Fruit fly (Drosophila melanogaster) whole organism, embryonic: ENCODE results near the gene ec.
A peak's percentile ranks its signal among the peaks of the same experiment; 100 is the strongest.

Experiments used
- Abd-B ChIP-seq: fragments of 200-800 bp; sonication (Bioruptor generic); optimal IDR thresholded peaks from 2 replicates; lab custom pipeline; 2018; ENCODE audit warnings: missing biosample characterization, mild to moderate bottlenecking, missing genetic modification characterization, moderate library complexity
- Aef1 ChIP-seq: fragments of 200-800 bp; sonication (Bioruptor generic); IDR thresholded peaks from 3 replicates; pipeline ENCODE4 v1.3.6; 2022; ENCODE audit warnings: missing biosample characterization, missing genetic modification characterization
- Asciz ChIP-seq: fragments of 200-800 bp; sonication (Bioruptor generic); optimal IDR thresholded peaks from 2 replicates; lab custom pipeline; 2017; ENCODE audit warnings: missing biosample characterization, mild to moderate bottlenecking, missing genetic modification characterization, missing genetic modification reagents
- Bgb ChIP-seq: fragments of 200-800 bp; sonication (Bioruptor generic); IDR thresholded peaks from 2 replicates; pipeline ENCODE4 v1.3.6; 2022; ENCODE audit warnings: missing biosample characterization, missing genetic modification characterization; ENCODE audit not compliant: partially characterized antibody
- Bteb2 ChIP-seq: fragments of 200-800 bp; sonication (Bioruptor generic); optimal IDR thresholded peaks from 2 replicates; lab custom pipeline; 2016; ENCODE audit warnings: missing biosample characterization, missing genetic modification characterization
- C15 ChIP-seq: fragments of 200-800 bp; sonication (Bioruptor generic); IDR thresholded peaks from 3 replicates; pipeline ENCODE4 v1.3.6; 2022; ENCODE audit warnings: missing biosample characterization, missing genetic modification characterization
- CG10147 ChIP-seq: fragments of 200-800 bp; sonication (Bioruptor generic); optimal IDR thresholded peaks from 2 replicates; lab custom pipeline; 2019; ENCODE audit warnings: missing biosample characterization, mild to moderate bottlenecking, missing genetic modification characterization, moderate library complexity
- CG10543 ChIP-seq: fragments of 200-800 bp; sonication (Bioruptor generic); optimal IDR thresholded peaks from 3 replicates; lab custom pipeline; 2017; ENCODE audit warnings: missing biosample characterization, mild to moderate bottlenecking, missing genetic modification characterization, moderate library complexity
- CG11093 ChIP-seq: fragments of 200-800 bp; sonication (Bioruptor generic); IDR thresholded peaks from 3 replicates; pipeline ENCODE4 v1.3.6; 2022; ENCODE audit warnings: missing biosample characterization, missing genetic modification characterization
- CG14860 ChIP-seq: fragments of 200-800 bp; sonication (Bioruptor generic); IDR thresholded peaks from 3 replicates; pipeline ENCODE4 v1.3.6; 2022; ENCODE audit warnings: missing biosample characterization, missing genetic modification characterization; ENCODE audit not compliant: partially characterized antibody
- CG15269 ChIP-seq: fragments of 200-800 bp; sonication (Bioruptor generic); optimal IDR thresholded peaks from 2 replicates; lab custom pipeline; 2018; ENCODE audit warnings: missing biosample characterization, mild to moderate bottlenecking, missing genetic modification characterization, moderate library complexity
- CG17385 ChIP-seq: fragments of 200-800 bp; sonication (Bioruptor generic); optimal IDR thresholded peaks from 3 replicates; lab custom pipeline; 2018; ENCODE audit warnings: missing biosample characterization, mild to moderate bottlenecking, missing genetic modification characterization
- CG17829 ChIP-seq: fragments of 200-800 bp; optimal IDR thresholded peaks from 2 replicates; lab custom pipeline; 2019; ENCODE audit warnings: missing biosample characterization, mild to moderate bottlenecking, missing genetic modification characterization, moderate library complexity
- CG18619 ChIP-seq: fragments of 200-800 bp; sonication (Bioruptor generic); optimal IDR thresholded peaks from 3 replicates; lab custom pipeline; 2017; ENCODE audit warnings: missing biosample characterization, mild to moderate bottlenecking, missing genetic modification characterization
- CG2129 ChIP-seq: fragments of 200-800 bp; sonication (Bioruptor generic); IDR thresholded peaks from 2 replicates; pipeline ENCODE4 v1.3.6; 2022; ENCODE audit warnings: missing biosample characterization, missing genetic modification characterization; ENCODE audit not compliant: partially characterized antibody
- CG30020 ChIP-seq: fragments of 200-800 bp; optimal IDR thresholded peaks from 2 replicates; lab custom pipeline; 2019; ENCODE audit warnings: missing biosample characterization, mild to moderate bottlenecking, missing genetic modification characterization, moderate library complexity
- CG31224 ChIP-seq: fragments of 200-800 bp; sonication (Bioruptor generic); IDR thresholded peaks from 2 replicates; pipeline ENCODE4 v1.3.6; 2022; ENCODE audit warnings: missing biosample characterization, missing genetic modification characterization
- CG31365 ChIP-seq: fragments of 200-800 bp; sonication (Bioruptor generic); optimal IDR thresholded peaks from 2 replicates; lab custom pipeline; 2018; ENCODE audit warnings: missing biosample characterization, mild to moderate bottlenecking, missing genetic modification characterization
- CG33557 ChIP-seq: fragments of 200-800 bp; sonication (Bioruptor generic); optimal IDR thresholded peaks from 2 replicates; lab custom pipeline; 2019; ENCODE audit warnings: missing biosample characterization, mild to moderate bottlenecking, missing genetic modification characterization, moderate library complexity
- CG4424 ChIP-seq: fragments of 200-800 bp; sonication (Bioruptor generic); optimal IDR thresholded peaks from 3 replicates; lab custom pipeline; 2016; ENCODE audit warnings: missing biosample characterization, missing genetic modification characterization
- CG4854 ChIP-seq: fragments of 200-800 bp; sonication (Bioruptor generic); optimal IDR thresholded peaks from 2 replicates; lab custom pipeline; 2016; ENCODE audit warnings: missing biosample characterization, missing genetic modification characterization, inconsistent platforms
- CG5245 ChIP-seq: fragments of 200-800 bp; sonication (Bioruptor generic); optimal IDR thresholded peaks from 3 replicates; lab custom pipeline; 2016; ENCODE audit warnings: missing biosample characterization, missing genetic modification characterization
- CG6854 ChIP-seq: fragments of 200-800 bp; sonication (Bioruptor generic); optimal IDR thresholded peaks from 3 replicates; lab custom pipeline; 2017; ENCODE audit warnings: missing biosample characterization, mild to moderate bottlenecking, missing genetic modification characterization
- CG8944 ChIP-seq: fragments of 200-800 bp; sonication (Bioruptor generic); optimal IDR thresholded peaks from 3 replicates; lab custom pipeline; 2016; ENCODE audit warnings: missing biosample characterization, missing genetic modification characterization
- Doc2 ChIP-seq: fragments of 200-800 bp; sonication (Bioruptor generic); IDR thresholded peaks from 2 replicates; pipeline ENCODE4 v1.3.6; 2022; ENCODE audit warnings: missing biosample characterization, missing genetic modification characterization
- HHEX ChIP-seq: fragments of 200-800 bp; sonication (Bioruptor generic); optimal IDR thresholded peaks from 3 replicates; lab custom pipeline; 2017; ENCODE audit warnings: missing biosample characterization, mild to moderate bottlenecking, missing genetic modification characterization, missing genetic modification reagents
- Hr3 ChIP-seq: fragments of 200-800 bp; sonication (Bioruptor generic); optimal IDR thresholded peaks from 3 replicates; lab custom pipeline; 2016; ENCODE audit warnings: missing biosample characterization, missing genetic modification characterization
- Lhr ChIP-seq: fragments of 200-800 bp; sonication (Bioruptor generic); optimal IDR thresholded peaks from 3 replicates; lab custom pipeline; 2017; ENCODE audit warnings: mild to moderate bottlenecking, missing biosample characterization, missing genetic modification reagents, missing genetic modification characterization
- Med ChIP-seq: fragments of 200-800 bp; sonication (Bioruptor generic); peaks from one replicate; lab custom pipeline; 2016; ENCODE audit warnings: missing biosample characterization, missing genetic modification characterization, mild to moderate bottlenecking, inconsistent platforms, moderate library complexity
- Mes4 ChIP-seq: fragments of 200-800 bp; sonication (Bioruptor generic); optimal IDR thresholded peaks from 2 replicates; lab custom pipeline; 2016; ENCODE audit warnings: missing biosample characterization, missing genetic modification characterization
- Nf-YA ChIP-seq: fragments of 200-800 bp; sonication (Bioruptor generic); IDR thresholded peaks from 2 replicates; pipeline ENCODE4 v1.3.6; 2022; ENCODE audit warnings: missing biosample characterization, missing genetic modification characterization
- Nf-YC ChIP-seq: fragments of 200-800 bp; optimal IDR thresholded peaks from 3 replicates; lab custom pipeline; 2019; ENCODE audit warnings: missing biosample characterization, mild to moderate bottlenecking, missing genetic modification characterization, moderate library complexity
- Opbp ChIP-seq: fragments of 200-800 bp; sonication (Bioruptor generic); IDR thresholded peaks from 3 replicates; pipeline ENCODE4 v1.3.6; 2022; ENCODE audit warnings: missing biosample characterization, missing genetic modification characterization; ENCODE audit not compliant: partially characterized antibody
- Sox100B ChIP-seq: fragments of 200-800 bp; sonication (Bioruptor generic); optimal IDR thresholded peaks from 3 replicates; lab custom pipeline; 2018; ENCODE audit warnings: missing biosample characterization, mild to moderate bottlenecking, missing genetic modification characterization
- Stat92E ChIP-seq, 3 experiments: fragments of >200 bp in 2 of 3; fragments of 200-800 bp in 1 of 3; sonication (Bioruptor generic) in 1 of 3; optimal IDR thresholded peaks; 2 replicates each; lab custom pipeline; 2017 to 2019; ENCODE audit warnings: missing biosample characterization in 3 of 3, missing genetic modification characterization in 3 of 3, mild to moderate bottlenecking in 1 of 3, moderate library complexity in 1 of 3
- Taf1 ChIP-seq: fragments of 200-800 bp; sonication (Bioruptor generic); IDR thresholded peaks from 2 replicates; pipeline ENCODE4 v1.3.6; 2022; ENCODE audit warnings: missing biosample characterization, missing genetic modification characterization
- YL-1 ChIP-seq: fragments of 200-800 bp; sonication (Bioruptor generic); optimal IDR thresholded peaks from 3 replicates; lab custom pipeline; 2017; ENCODE audit warnings: missing biosample characterization, mild to moderate bottlenecking, missing genetic modification characterization
- bigmax ChIP-seq: fragments of 200-800 bp; sonication (Bioruptor generic); optimal IDR thresholded peaks from 2 replicates; lab custom pipeline; 2018; ENCODE audit warnings: missing biosample characterization, mild to moderate bottlenecking, missing genetic modification characterization
- cad ChIP-seq: fragments of >200 bp; optimal IDR thresholded peaks from 2 replicates; lab custom pipeline; 2017; ENCODE audit warnings: missing biosample characterization, missing genetic modification characterization
- hkb ChIP-seq, 2 experiments: fragments of 200-800 bp in 1 of 2; fragments of >200 bp in 1 of 2; sonication (Bioruptor generic) in 1 of 2; IDR thresholded peaks in 1 of 2; optimal IDR thresholded peaks in 1 of 2; 2 replicates each; pipeline versions ENCODE4 v1.3.6 to Lab custom; 2017 to 2022; ENCODE audit warnings: missing biosample characterization in 1 of 2, missing genetic modification characterization in 1 of 2
- knrl ChIP-seq: fragments of 200-800 bp; sonication (Bioruptor generic); IDR thresholded peaks from 3 replicates; pipeline ENCODE4 v1.3.6; 2022; ENCODE audit warnings: missing biosample characterization, missing genetic modification characterization; ENCODE audit not compliant: partially characterized antibody
- lbe ChIP-seq: fragments of 200-800 bp; sonication (Bioruptor generic); optimal IDR thresholded peaks from 2 replicates; lab custom pipeline; 2016; ENCODE audit warnings: missing biosample characterization, mild to moderate bottlenecking, missing genetic modification characterization
- onecut ChIP-seq: fragments of 200-800 bp; sonication (Bioruptor generic); IDR thresholded peaks from 2 replicates; pipeline ENCODE4 v1.3.6; 2022; ENCODE audit warnings: missing biosample characterization, missing genetic modification characterization
- prd ChIP-seq, 3 experiments: fragments of >200 bp in 2 of 3; fragments of 200-800 bp in 1 of 3; sonication (Bioruptor generic) in 1 of 3; optimal IDR thresholded peaks in 2 of 3; IDR thresholded peaks in 1 of 3; 2 replicates in 2 of 3; 3 replicates in 1 of 3; pipeline versions ENCODE4 v1.3.6 to Lab custom; 2017 to 2022; ENCODE audit warnings: missing biosample characterization in 1 of 3, missing genetic modification characterization in 1 of 3
- shn ChIP-seq: fragments of 200-800 bp; sonication (Bioruptor generic); optimal IDR thresholded peaks from 3 replicates; lab custom pipeline; 2016; ENCODE audit warnings: missing biosample characterization, missing genetic modification characterization
- sim ChIP-seq: fragments of 200-800 bp; sonication (Bioruptor generic); IDR thresholded peaks from 2 replicates; pipeline ENCODE4 v1.3.6; 2022; ENCODE audit warnings: missing biosample characterization, missing genetic modification characterization
- trh ChIP-seq: fragments of 200-800 bp; sonication (Bioruptor generic); optimal IDR thresholded peaks from 2 replicates; lab custom pipeline; 2016; ENCODE audit warnings: missing biosample characterization, missing genetic modification characterization
- unc-4 ChIP-seq: fragments of 200-800 bp; sonication (Bioruptor generic); IDR thresholded peaks from 2 replicates; pipeline ENCODE4 v1.3.6; 2022; ENCODE audit warnings: missing biosample characterization, missing genetic modification characterization; ENCODE audit not compliant: partially characterized antibody
- yki ChIP-seq: fragments of >200 bp; optimal IDR thresholded peaks from 3 replicates; lab custom pipeline; 2018

ec gene

dm6 chrX:3777236-3777635, 34.3 kb upstream of the ec start (continued):
- TF ChIP-seq lbe (GFP tag; lab: Kevin White, UChicago) (peak; percentile 61), C15 (no peak), Taf1 (GFP tag; lab: Robert Waterston, UW) (no peak), hkb (optimal IDR thresholded peaks at IDR 0.05; lab: Kevin White, UChicago) (no peak), hkb (GFP tag; IDR thresholded peaks at IDR 0.05; lab: Robert Waterston, UW) (peak; percentile 70), Bteb2 (peak; percentile 1), Sox100B (peak; percentile 49), CG10147 (GFP tag; lab: Kevin White, UChicago) (peak; percentile 12), Hr3 (GFP tag; lab: Kevin White, UChicago) (peak; percentile 11), Stat92E (GFP tag; optimal IDR thresholded peaks at IDR 0.05; lab: Kevin White, UChicago) (peak in 1 of 3 experiments; percentile 16), CG11093 (GFP tag; lab: Robert Waterston, UW) (no peak), onecut (peak; percentile 65), Nf-YA (no peak), cad (peak; percentile 11), shn (peak; percentile 15), CG17829 (tag; lab: Kevin White, UChicago) (peak; percentile 46), CG14860 (GFP tag; lab: Robert Waterston, UW) (no peak), CG18619 (GFP tag; lab: Kevin White, UChicago) (peak; percentile 64), bigmax (peak; percentile 43), Med (GFP tag; lab: Kevin White, UChicago) (peak; percentile 91), Abd-B (no peak), unc-4 (GFP tag; lab: Robert Waterston, UW) (no peak), CG31365 (tag; lab: Kevin White, UChicago) (peak; percentile 66), prd (optimal IDR thresholded peaks at IDR 0.05; lab: Kevin White, UChicago) (no peak), prd (GFP tag; IDR thresholded peaks at IDR 0.05; lab: Robert Waterston, UW) (0 out of 3 replicates have a peak, but pooled peaks have one; percentile 8), Aef1 (GFP tag; lab: Robert Waterston, UW) (peak; percentile 30; the same call in 1 of the 3 replicates), CG33557 (GFP tag; lab: Kevin White, UChicago) (peak; percentile 70), CG15269 (tag; lab: Kevin White, UChicago) (peak; percentile 30), HHEX (GFP tag; lab: Kevin White, UChicago) (peak; percentile 75), Doc2 (GFP tag; lab: Robert Waterston, UW) (no peak), CG4424 (GFP tag; lab: Kevin White, UChicago) (no peak), CG30020 (no peak), YL-1 (GFP tag; lab: Kevin White, UChicago) (peak; percentile 33), CG6854 (peak; percentile 36), trh (GFP tag; lab: Kevin White, UChicago) (no peak), yki (lab: Kevin White, UChicago) (peak; percentile 16), CG31224 (peak; percentile 100), knrl (GFP tag; lab: Robert Waterston, UW) (no peak), Lhr (GFP tag; lab: Kevin White, UChicago) (peak; percentile 68), CG10543 (GFP tag; lab: Kevin White, UChicago) (peak; percentile 80), Opbp (GFP tag; lab: Robert Waterston, UW) (no peak), CG17385 (GFP tag; lab: Kevin White, UChicago) (peak; percentile 72), Mes4 (GFP tag; lab: Kevin White, UChicago) (peak; percentile 67), CG8944 (GFP tag; lab: Kevin White, UChicago) (no peak), CG5245 (GFP tag; lab: Kevin White, UChicago) (no peak), Bgb (GFP tag; lab: Robert Waterston, UW) (peak; percentile 32; the same call in 1 of the 2 replicates), CG4854 (GFP tag; lab: Kevin White, UChicago) (peak; percentile 6), sim (GFP tag; lab: Robert Waterston, UW) (no peak), CG2129 (GFP tag; lab: Robert Waterston, UW) (no peak), Nf-YC (tag; lab: Kevin White, UChicago) (peak; percentile 33), Asciz (GFP tag; lab: Kevin White, UChicago) (peak; percentile 66)
